Worm (Caenorhabditis elegans) whole organism, mixed stage, embryonic: ENCODE results near the gene F39B3.7.

Source experiments
- blmp-1 ChIP-seq: fragments of 150-350 bp; optimal IDR thresholded peaks from 2 replicates; lab custom pipeline; 2014; ENCODE audit warnings: missing biosample characterization, missing genetic modification characterization
- drap-1 ChIP-seq: fragments of 200-800 bp; sonication (Bioruptor generic); optimal IDR thresholded peaks from 3 replicates; lab custom pipeline; 2018; ENCODE audit warnings: mild to moderate bottlenecking, missing genetic modification characterization, missing compliant biosample characterization
- elt-3 ChIP-seq: fragments of 150-350 bp; optimal IDR thresholded peaks from 2 replicates; lab custom pipeline; 2014; ENCODE audit warnings: missing biosample characterization, missing genetic modification characterization
- lin-13 ChIP-seq: fragments of 150-350 bp; optimal IDR thresholded peaks from 2 replicates; lab custom pipeline; 2014; ENCODE audit warnings: missing biosample characterization, missing genetic modification characterization
- lsy-2 ChIP-seq: fragments of 150-350 bp; optimal IDR thresholded peaks from 2 replicates; lab custom pipeline; 2014; ENCODE audit warnings: missing biosample characterization, missing genetic modification characterization
- mab-5 ChIP-seq: fragments of 150-350 bp; optimal IDR thresholded peaks from 2 replicates; lab custom pipeline; 2014; ENCODE audit warnings: missing biosample characterization, missing genetic modification characterization
- nhr-2 ChIP-seq: fragments of 150-350 bp; optimal IDR thresholded peaks from 2 replicates; lab custom pipeline; 2014; ENCODE audit warnings: missing biosample characterization, missing genetic modification characterization
- nhr-237 ChIP-seq: fragments of 150-350 bp; optimal IDR thresholded peaks from 2 replicates; lab custom pipeline; 2014; ENCODE audit warnings: missing biosample characterization, missing genetic modification characterization
- nhr-28 ChIP-seq: fragments of 150-350 bp; optimal IDR thresholded peaks from 2 replicates; lab custom pipeline; 2014; ENCODE audit warnings: missing biosample characterization, missing genetic modification characterization
- snpc-4 ChIP-seq: fragments of 150-350 bp; optimal IDR thresholded peaks from 2 replicates; lab custom pipeline; 2014; ENCODE audit warnings: missing biosample characterization, missing genetic modification characterization
- sptf-1 ChIP-seq: sonication (generic microtip); optimal IDR thresholded peaks from 2 replicates; lab custom pipeline; 2017; ENCODE audit warnings: mild to moderate bottlenecking, missing genetic modification characterization, moderate library complexity, missing compliant biosample characterization
- unc-62 ChIP-seq: fragments of 150-350 bp; optimal IDR thresholded peaks from 2 replicates; lab custom pipeline; 2014; ENCODE audit warnings: missing biosample characterization, missing genetic modification reagents, missing genetic modification characterization

DNA sequence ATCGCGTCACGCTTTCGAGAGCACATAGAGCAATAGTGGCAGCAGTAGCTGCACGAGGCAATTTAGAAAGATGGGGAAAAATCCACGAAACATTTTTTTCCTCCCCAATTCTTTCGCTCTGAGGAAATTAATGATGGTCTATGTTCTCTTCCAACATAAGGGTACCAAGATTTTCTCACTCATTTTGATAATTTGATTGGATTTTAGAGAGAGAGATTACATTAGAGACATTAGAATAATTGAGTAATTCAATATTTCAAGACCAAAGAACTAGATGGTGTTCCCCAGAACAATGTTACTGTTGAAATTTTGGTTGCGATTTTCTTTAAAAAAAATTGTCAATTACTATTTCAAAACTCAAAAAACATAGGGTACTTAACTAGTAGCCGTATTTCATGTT, 45.9 kb downstream of the F39B3.7 start:
- no peak for TF ChIP-seq elt-3
- no peak for TF ChIP-seq snpc-4 (tag; lab: Kevin White, UChicago)
- TF ChIP-seq nhr-28 (tag; lab: Kevin White, UChicago), result no peak
- no peak for TF ChIP-seq lsy-2
- no peak for TF ChIP-seq blmp-1 (tag; lab: Kevin White, UChicago)
- TF ChIP-seq unc-62, result no peak
- no peak for TF ChIP-seq nhr-237 (tag; lab: Kevin White, UChicago)
- no peak for TF ChIP-seq lin-13 (tag; lab: Kevin White, UChicago)
- no peak for TF ChIP-seq drap-1 (GFP tag; lab: Kevin White, UChicago)
- no peak for TF ChIP-seq nhr-2 (tag; lab: Kevin White, UChicago)
- TF ChIP-seq mab-5 (tag; lab: Kevin White, UChicago), result no peak
- no peak for TF ChIP-seq sptf-1 (tag; lab: Kevin White, UChicago)
